Fruit fly (Drosophila melanogaster): ENCODE measurements around the gene pod1.

DNA sequence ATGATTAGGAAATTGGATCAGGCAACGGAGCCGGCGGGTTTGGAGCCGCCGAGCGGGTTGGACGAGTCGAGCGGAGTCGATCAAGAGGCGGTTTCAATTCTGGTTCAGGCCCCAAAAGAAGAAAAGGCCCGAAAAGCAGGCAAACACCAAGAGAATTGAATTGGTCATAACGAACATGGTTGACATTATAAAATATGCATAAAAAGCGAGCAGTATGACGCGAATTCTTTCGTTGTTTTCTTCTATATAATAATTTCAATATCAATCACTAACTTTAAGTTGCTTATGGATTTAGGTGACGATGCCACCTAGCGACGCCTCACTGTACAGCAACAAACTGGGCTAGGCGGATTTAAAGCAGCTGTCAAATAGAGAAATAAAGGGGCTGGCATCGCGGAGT, 10.6 kb upstream of the pod1 start:
- no peak for TF ChIP-seq CG8478 (optimal IDR thresholded peaks at IDR 0.05)
- TF ChIP-seq CTCF (optimal IDR thresholded peaks at IDR 0.05): no peak
